Worm (Caenorhabditis elegans): ENCODE measurements around the gene yap-1.

yap-1 gene

DNA sequence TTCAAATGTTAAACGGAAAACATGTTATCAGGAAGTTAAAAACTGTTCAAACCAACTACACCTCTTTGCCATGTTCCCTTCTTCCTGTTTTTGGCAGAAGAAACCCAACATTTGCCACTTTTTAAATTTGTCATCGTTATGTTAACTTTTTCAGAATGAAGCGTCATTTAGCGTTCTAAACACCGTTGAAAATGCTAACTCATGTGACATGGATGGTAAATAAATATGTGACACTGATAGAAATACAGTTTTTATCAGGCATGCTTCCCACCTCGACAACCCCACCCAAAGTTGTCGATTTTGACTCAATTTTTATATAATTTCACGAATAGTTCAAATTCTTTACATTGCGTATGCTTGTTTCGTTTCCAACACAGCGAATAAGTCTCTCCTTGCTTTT lies 4.4 kb upstream of the yap-1 start (continued):
- peak; percentile 29 for TF ChIP-seq nhr-77 (tag; optimal IDR thresholded peaks at IDR 0.05)
- peak; percentile 70 for TF ChIP-seq hlh-11 (tag; optimal IDR thresholded peaks at IDR 0.05)
- no peak for TF ChIP-seq mes-2 (tag; optimal IDR thresholded peaks at IDR 0.05; ENCODE audit: poor library complexity, severe bottlenecking)
- TF ChIP-seq aha-1 (tag): no peak
- no peak for TF ChIP-seq lir-3 (tag; optimal IDR thresholded peaks at IDR 0.05)
- no peak for TF ChIP-seq ZK546.5 (tag; optimal IDR thresholded peaks at IDR 0.05)
- TF ChIP-seq jun-1 (tag; optimal IDR thresholded peaks at IDR 0.05): no peak
- TF ChIP-seq nhr-6 (tag; optimal IDR thresholded peaks at IDR 0.05): no peak
- no peak for TF ChIP-seq pha-4 (GFP tag; IDR thresholded peaks at IDR 0.05)
- TF ChIP-seq pha-4 (tag; optimal IDR thresholded peaks at IDR 0.05): no peak
- no peak for TF ChIP-seq hmg-1.1 (GFP tag; IDR thresholded peaks at IDR 0.05)
- TF ChIP-seq cey-2 (tag; optimal IDR thresholded peaks at IDR 0.05; ENCODE audit: borderline replicate concordance, insufficient read depth): no peak
- peak; percentile 30 for TF ChIP-seq mep-1 (tag; optimal IDR thresholded peaks at IDR 0.05)
- no peak for TF ChIP-seq nhr-76 (tag; optimal IDR thresholded peaks at IDR 0.05)
- TF ChIP-seq tag-97 (GFP tag; IDR thresholded peaks at IDR 0.05): no peak
- TF ChIP-seq nhr-42 (GFP tag; IDR thresholded peaks at IDR 0.05): no peak
- TF ChIP-seq F10B5.3 (tag; optimal IDR thresholded peaks at IDR 0.05): no peak
- no peak for TF ChIP-seq daf-16 (GFP tag; optimal IDR thresholded peaks at IDR 0.05)
- TF ChIP-seq daf-16 (tag; optimal IDR thresholded peaks at IDR 0.05): peak; percentile 96
- TF ChIP-seq T20F7.1 (GFP tag; optimal IDR thresholded peaks at IDR 0.05): no peak
- TF ChIP-seq mxl-2 (GFP tag; conservative IDR thresholded peaks at IDR 0.05): no peak
- no peak for TF ChIP-seq lin-1 (GFP tag; IDR thresholded peaks at IDR 0.05)
- TF ChIP-seq spr-3 (GFP tag; optimal IDR thresholded peaks at IDR 0.05): no peak
- peak; percentile 70 for TF ChIP-seq pqm-1 (tag; optimal IDR thresholded peaks at IDR 0.05)
- TF ChIP-seq madf-9 (GFP tag; conservative IDR thresholded peaks at IDR 0.05): no peak
- TF ChIP-seq fos-1 (tag; optimal IDR thresholded peaks at IDR 0.05): no peak
- no peak for TF ChIP-seq skn-1 (tag; optimal IDR thresholded peaks at IDR 0.05)
- TF ChIP-seq dmd-6 (GFP tag; IDR thresholded peaks at IDR 0.05): peak; percentile 63
- no peak for TF ChIP-seq attf-4 (tag; optimal IDR thresholded peaks at IDR 0.05)
- no peak for TF ChIP-seq ztf-11 (tag; optimal IDR thresholded peaks at IDR 0.05)
- TF ChIP-seq ceh-32 (tag; optimal IDR thresholded peaks at IDR 0.05; ENCODE audit: poor library complexity): no peak
- TF ChIP-seq nhr-111 (GFP tag; optimal IDR thresholded peaks at IDR 0.05): no peak
- TF ChIP-seq Y48G9A.11 (GFP tag; IDR thresholded peaks at IDR 0.05): no peak
- no peak for TF ChIP-seq duxl-1 (tag; optimal IDR thresholded peaks at IDR 0.05; ENCODE audit: poor library complexity)
- TF ChIP-seq F49E8.2 (tag; optimal IDR thresholded peaks at IDR 0.05; ENCODE audit: borderline replicate concordance): no peak
- no peak for TF ChIP-seq Y105C5A.15 (GFP tag; IDR thresholded peaks at IDR 0.05)
- TF ChIP-seq F26F4.8 (GFP tag; conservative IDR thresholded peaks at IDR 0.05): no peak
- TF ChIP-seq ZK337.2 (GFP tag; IDR thresholded peaks at IDR 0.05): no peak
- TF ChIP-seq rbr-2 (tag; optimal IDR thresholded peaks at IDR 0.05): no peak
- no peak for TF ChIP-seq set-16 (GFP tag; IDR thresholded peaks at IDR 0.05)
- no peak for TF ChIP-seq spr-1 (tag; optimal IDR thresholded peaks at IDR 0.05)
- TF ChIP-seq lim-7 (GFP tag; IDR thresholded peaks at IDR 0.05): no peak
- no peak for TF ChIP-seq ztf-7 (tag; optimal IDR thresholded peaks at IDR 0.05)

DNA sequence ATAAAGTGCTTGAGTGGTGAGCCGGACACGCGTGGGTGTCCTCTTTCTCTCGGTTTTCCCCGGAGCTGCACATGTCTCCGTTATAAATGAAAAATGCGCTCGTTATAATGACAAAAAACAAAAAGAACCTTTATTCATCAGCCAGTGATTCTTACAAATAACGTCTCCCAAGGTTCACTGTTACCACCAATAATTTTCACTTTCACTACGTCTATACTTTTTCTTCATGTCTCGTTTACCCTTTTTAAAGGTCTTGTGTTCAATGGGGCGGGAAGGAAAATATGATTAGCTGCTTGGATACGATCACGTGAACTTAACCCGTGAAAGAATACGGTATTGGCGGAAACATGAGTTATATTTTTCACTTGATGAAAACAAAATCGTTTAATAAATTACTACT lies 3.4 kb upstream of the yap-1 start:
- no peak for TF ChIP-seq ceh-32 (tag; optimal IDR thresholded peaks at IDR 0.05; ENCODE audit: poor library complexity)
- TF ChIP-seq hlh-11 (tag; optimal IDR thresholded peaks at IDR 0.05): peak; percentile 68
- peak; percentile 49; the same call in 1 of the 2 replicates for TF ChIP-seq tra-1 (GFP tag; IDR thresholded peaks at IDR 0.05)
- TF ChIP-seq Y105C5A.15 (GFP tag; IDR thresholded peaks at IDR 0.05): no peak
- no peak for TF ChIP-seq nhr-10 (tag; optimal IDR thresholded peaks at IDR 0.05)
- peak in 1 of 2 experiments; percentile 71 for TF ChIP-seq lsy-2 (tag; optimal IDR thresholded peaks at IDR 0.05)
- peak; percentile 94 for TF ChIP-seq hlh-30 (tag; optimal IDR thresholded peaks at IDR 0.05; ENCODE audit: insufficient read depth)
- peak; percentile 31 for TF ChIP-seq dve-1 (tag; optimal IDR thresholded peaks at IDR 0.05; ENCODE audit: insufficient read depth)
- no peak for TF ChIP-seq nhr-237 (tag; optimal IDR thresholded peaks at IDR 0.05)
- TF ChIP-seq nhr-77 (tag; optimal IDR thresholded peaks at IDR 0.05): peak; percentile 64
- peak in 1 of 2 experiments; percentile 56 for TF ChIP-seq mdl-1 (tag; optimal IDR thresholded peaks at IDR 0.05)
- peak; percentile 31; the same call in 1 of the 2 replicates for TF ChIP-seq dmd-6 (GFP tag; IDR thresholded peaks at IDR 0.05)
- TF ChIP-seq F37D6.2 (tag; optimal IDR thresholded peaks at IDR 0.05): no peak
- peak; percentile 70 for TF ChIP-seq ama-1 (optimal IDR thresholded peaks at IDR 0.05)
- no peak for TF ChIP-seq saeg-2 (GFP tag; IDR thresholded peaks at IDR 0.05)
- TF ChIP-seq cey-2 (tag; optimal IDR thresholded peaks at IDR 0.05; ENCODE audit: borderline replicate concordance, insufficient read depth): peak; percentile 1
